Fruit fly (Drosophila melanogaster) whole organism, embryonic: ENCODE measurements around the gene InR.

Experiments used
- ATbp ChIP-seq: fragments of 200-800 bp; sonication (Bioruptor generic); optimal IDR thresholded peaks from 2 replicates; lab custom pipeline; 2017; ENCODE audit warnings: missing biosample characterization, mild to moderate bottlenecking, missing genetic modification characterization, missing genetic modification reagents
- Atf-2 ChIP-seq: fragments of 200-800 bp; sonication (Bioruptor generic); optimal IDR thresholded peaks from 2 replicates; lab custom pipeline; 2016; ENCODE audit warnings: missing biosample characterization, missing genetic modification characterization
- B-H2 ChIP-seq: fragments of 200-800 bp; sonication (Bioruptor generic); optimal IDR thresholded peaks from 2 replicates; lab custom pipeline; 2018; ENCODE audit warnings: missing biosample characterization, mild to moderate bottlenecking, missing genetic modification characterization
- BEAF-32 ChIP-seq: fragments of 200-800 bp; sonication (Bioruptor generic); optimal IDR thresholded peaks from 3 replicates; lab custom pipeline; 2017; ENCODE audit warnings: missing biosample characterization, missing genetic modification characterization, mild to moderate bottlenecking, moderate library complexity, missing genetic modification reagents
- CG10147 ChIP-seq: fragments of 200-800 bp; sonication (Bioruptor generic); optimal IDR thresholded peaks from 2 replicates; lab custom pipeline; 2019; ENCODE audit warnings: missing biosample characterization, mild to moderate bottlenecking, missing genetic modification characterization, moderate library complexity
- CG10565 ChIP-seq: fragments of 200-800 bp; sonication (Bioruptor generic); optimal IDR thresholded peaks from 3 replicates; lab custom pipeline; 2016; ENCODE audit warnings: missing biosample characterization, mild to moderate bottlenecking, missing genetic modification characterization
- CG10654 ChIP-seq: fragments of 200-800 bp; sonication (Bioruptor generic); optimal IDR thresholded peaks from 2 replicates; lab custom pipeline; 2016; ENCODE audit warnings: missing biosample characterization, missing genetic modification characterization
- CG12942 ChIP-seq: fragments of 200-800 bp; sonication (Bioruptor generic); optimal IDR thresholded peaks from 3 replicates; lab custom pipeline; 2016; ENCODE audit warnings: missing biosample characterization, missing genetic modification characterization
- CG13296 ChIP-seq: fragments of 200-800 bp; sonication (Bioruptor generic); optimal IDR thresholded peaks from 3 replicates; lab custom pipeline; 2018; ENCODE audit warnings: missing biosample characterization, mild to moderate bottlenecking, missing genetic modification characterization
- CG13775 ChIP-seq: fragments of 200-800 bp; sonication (Bioruptor generic); optimal IDR thresholded peaks from 3 replicates; lab custom pipeline; 2017; ENCODE audit warnings: missing biosample characterization, mild to moderate bottlenecking, missing genetic modification characterization
- CG14965 ChIP-seq: fragments of 200-800 bp; sonication (Bioruptor generic); optimal IDR thresholded peaks from 2 replicates; lab custom pipeline; 2016; ENCODE audit warnings: missing biosample characterization, missing genetic modification characterization, borderline replicate concordance
- CG15011 ChIP-seq: fragments of 200-800 bp; sonication (Bioruptor generic); optimal IDR thresholded peaks from 3 replicates; lab custom pipeline; 2018; ENCODE audit warnings: missing biosample characterization, mild to moderate bottlenecking, missing genetic modification characterization
- CG15514 ChIP-seq: fragments of 200-800 bp; sonication (Bioruptor generic); optimal IDR thresholded peaks from 3 replicates; lab custom pipeline; 2017; ENCODE audit warnings: missing biosample characterization, missing genetic modification characterization, mild to moderate bottlenecking, moderate library complexity, missing genetic modification reagents
- CG16779 ChIP-seq: fragments of 200-800 bp; sonication (Bioruptor generic); IDR thresholded peaks from 2 replicates; pipeline ENCODE4 v1.3.6; 2022; ENCODE audit warnings: missing biosample characterization, missing genetic modification characterization
- CG18476 ChIP-seq: fragments of 200-800 bp; sonication (Bioruptor generic); optimal IDR thresholded peaks from 2 replicates; lab custom pipeline; 2016; ENCODE audit warnings: missing biosample characterization, mild to moderate bottlenecking, missing genetic modification characterization
- CG5245 ChIP-seq: fragments of 200-800 bp; sonication (Bioruptor generic); optimal IDR thresholded peaks from 3 replicates; lab custom pipeline; 2016; ENCODE audit warnings: missing biosample characterization, missing genetic modification characterization
- CG7271 ChIP-seq: fragments of 200-800 bp; sonication (Bioruptor generic); optimal IDR thresholded peaks from 2 replicates; lab custom pipeline; 2018; ENCODE audit warnings: missing biosample characterization, mild to moderate bottlenecking, missing genetic modification characterization, moderate library complexity
- CG7786 ChIP-seq: fragments of 200-800 bp; sonication (Bioruptor generic); optimal IDR thresholded peaks from 2 replicates; lab custom pipeline; 2016; ENCODE audit warnings: missing biosample characterization, missing genetic modification characterization
- CG8388 ChIP-seq: fragments of 200-800 bp; sonication (Bioruptor generic); optimal IDR thresholded peaks from 2 replicates; lab custom pipeline; 2019; ENCODE audit warnings: missing biosample characterization, mild to moderate bottlenecking, missing genetic modification characterization, moderate library complexity
- CG9215 ChIP-seq: fragments of 200-800 bp; sonication (Bioruptor generic); IDR thresholded peaks from 2 replicates; pipeline ENCODE4 v1.3.6; 2022; ENCODE audit warnings: missing biosample characterization, missing genetic modification characterization
- CG9609 ChIP-seq: fragments of 200-800 bp; sonication (Bioruptor generic); optimal IDR thresholded peaks from 3 replicates; lab custom pipeline; 2016; ENCODE audit warnings: missing biosample characterization, missing genetic modification characterization
- Fer2 ChIP-seq: fragments of 200-800 bp; sonication (Bioruptor generic); optimal IDR thresholded peaks from 2 replicates; lab custom pipeline; 2018; ENCODE audit warnings: missing biosample characterization, mild to moderate bottlenecking, missing genetic modification characterization, moderate library complexity
- Fer3 ChIP-seq: fragments of 200-800 bp; sonication (Bioruptor generic); optimal IDR thresholded peaks from 2 replicates; lab custom pipeline; 2018; ENCODE audit warnings: missing biosample characterization, mild to moderate bottlenecking, missing genetic modification characterization, moderate library complexity
- HLH3B ChIP-seq: fragments of 200-800 bp; sonication (Bioruptor generic); IDR thresholded peaks from 2 replicates; pipeline ENCODE4 v1.3.6; 2022; ENCODE audit warnings: missing biosample characterization, missing genetic modification characterization
- MTF-1 ChIP-seq: fragments of 200-800 bp; sonication (Bioruptor generic); optimal IDR thresholded peaks from 2 replicates; lab custom pipeline; 2018; ENCODE audit warnings: missing biosample characterization, mild to moderate bottlenecking, missing genetic modification characterization, borderline replicate concordance
- Mad ChIP-seq: fragments of 200-800 bp; sonication (Bioruptor generic); optimal IDR thresholded peaks from 2 replicates; lab custom pipeline; 2016; ENCODE audit warnings: missing biosample characterization, missing genetic modification characterization
- NC2β ChIP-seq: fragments of 200-800 bp; sonication (Bioruptor generic); optimal IDR thresholded peaks from 2 replicates; lab custom pipeline; 2016; ENCODE audit warnings: missing biosample characterization, missing genetic modification characterization
- Optix ChIP-seq: fragments of 200-800 bp; sonication (Bioruptor generic); IDR thresholded peaks from 3 replicates; pipeline ENCODE4 v1.3.6; 2022; ENCODE audit warnings: missing biosample characterization, missing genetic modification characterization
- Ravus ChIP-seq: fragments of 200-800 bp; sonication (Bioruptor generic); IDR thresholded peaks from 2 replicates; pipeline ENCODE4 v1.3.6; 2022; ENCODE audit warnings: missing biosample characterization, missing genetic modification characterization
- Ssrp ChIP-seq: fragments of 200-800 bp; sonication (Bioruptor generic); optimal IDR thresholded peaks from 2 replicates; lab custom pipeline; 2018; ENCODE audit warnings: missing biosample characterization, mild to moderate bottlenecking, missing genetic modification characterization, moderate library complexity
- Stat92E ChIP-seq, 3 experiments: fragments of >200 bp in 2 of 3; fragments of 200-800 bp in 1 of 3; sonication (Bioruptor generic) in 1 of 3; optimal IDR thresholded peaks; 2 replicates each; lab custom pipeline; 2017 to 2019; ENCODE audit warnings: missing biosample characterization in 3 of 3, missing genetic modification characterization in 3 of 3, mild to moderate bottlenecking in 1 of 3, moderate library complexity in 1 of 3
- Vsx1 ChIP-seq: fragments of 200-800 bp; sonication (Bioruptor generic); optimal IDR thresholded peaks from 2 replicates; lab custom pipeline; 2017; ENCODE audit warnings: missing biosample characterization, mild to moderate bottlenecking, missing genetic modification characterization, missing genetic modification reagents
- az2 ChIP-seq: fragments of 200-800 bp; sonication (Bioruptor generic); optimal IDR thresholded peaks from 3 replicates; lab custom pipeline; 2016; ENCODE audit warnings: missing biosample characterization, missing genetic modification characterization
- chif ChIP-seq, 2 experiments: fragments of 200-800 bp; sonication (Bioruptor generic); optimal IDR thresholded peaks; 3 replicates each; lab custom pipeline; 2016; ENCODE audit warnings: missing biosample characterization in 2 of 2, missing genetic modification characterization in 2 of 2
- da ChIP-seq: fragments of 200-800 bp; sonication (Bioruptor generic); optimal IDR thresholded peaks from 2 replicates; lab custom pipeline; 2016; ENCODE audit warnings: missing biosample characterization, missing genetic modification characterization
- emc ChIP-seq: fragments of 200-800 bp; sonication (Bioruptor generic); optimal IDR thresholded peaks from 2 replicates; lab custom pipeline; 2016; ENCODE audit warnings: missing biosample characterization, missing genetic modification characterization
- fd3F ChIP-seq: fragments of 200-800 bp; sonication (Bioruptor generic); optimal IDR thresholded peaks from 2 replicates; lab custom pipeline; 2018; ENCODE audit warnings: missing biosample characterization, mild to moderate bottlenecking, missing genetic modification characterization, moderate library complexity
- fru ChIP-seq: fragments of >200 bp; optimal IDR thresholded peaks from 2 replicates; lab custom pipeline; 2017
- ftz-f1 ChIP-seq: fragments of 200-800 bp; sonication (Bioruptor generic); optimal IDR thresholded peaks from 2 replicates; lab custom pipeline; 2016; ENCODE audit warnings: missing biosample characterization, missing genetic modification characterization
- gsb ChIP-seq: fragments of 200-800 bp; sonication (Bioruptor generic); IDR thresholded peaks from 2 replicates; pipeline ENCODE4 v1.3.6; 2022; ENCODE audit warnings: missing biosample characterization, missing genetic modification characterization
- hb ChIP-seq: fragments of 200-800 bp; sonication (Bioruptor generic); IDR thresholded peaks from 3 replicates; pipeline ENCODE4 v1.3.6; 2022; ENCODE audit warnings: missing biosample characterization, missing genetic modification characterization; ENCODE audit not compliant: partially characterized antibody
- hbn ChIP-seq: fragments of 200-800 bp; sonication (Bioruptor generic); IDR thresholded peaks from 2 replicates; pipeline ENCODE4 v1.3.6; 2022; ENCODE audit warnings: missing biosample characterization, missing genetic modification characterization; ENCODE audit not compliant: partially characterized antibody
- knrl ChIP-seq: fragments of 200-800 bp; sonication (Bioruptor generic); IDR thresholded peaks from 3 replicates; pipeline ENCODE4 v1.3.6; 2022; ENCODE audit warnings: missing biosample characterization, missing genetic modification characterization; ENCODE audit not compliant: partially characterized antibody
- lov ChIP-seq, 2 experiments: fragments of 200-800 bp in 1 of 2; fragments of >200 bp in 1 of 2; sonication (Bioruptor generic) in 1 of 2; IDR thresholded peaks in 1 of 2; optimal IDR thresholded peaks in 1 of 2; 2 replicates in 1 of 2; 3 replicates in 1 of 2; pipeline versions ENCODE4 v1.3.6 to Lab custom; 2017 to 2022; ENCODE audit warnings: missing biosample characterization in 1 of 2, missing genetic modification characterization in 1 of 2
- oc ChIP-seq: fragments of 200-800 bp; sonication (Bioruptor generic); optimal IDR thresholded peaks from 2 replicates; lab custom pipeline; 2018; ENCODE audit warnings: missing biosample characterization, mild to moderate bottlenecking, missing genetic modification characterization, moderate library complexity
- pzg ChIP-seq: fragments of 200-800 bp; sonication (Bioruptor generic); optimal IDR thresholded peaks from 3 replicates; lab custom pipeline; 2018; ENCODE audit warnings: missing biosample characterization, mild to moderate bottlenecking, missing genetic modification characterization, moderate library complexity
- scrt ChIP-seq: fragments of 200-800 bp; sonication (Bioruptor generic); optimal IDR thresholded peaks from 2 replicates; lab custom pipeline; 2018; ENCODE audit warnings: missing biosample characterization, mild to moderate bottlenecking, missing genetic modification characterization, moderate library complexity
- tap ChIP-seq: fragments of 200-800 bp; optimal IDR thresholded peaks from 3 replicates; lab custom pipeline; 2019; ENCODE audit warnings: missing biosample characterization, mild to moderate bottlenecking, missing genetic modification characterization, moderate library complexity
- zf30C ChIP-seq: fragments of 200-800 bp; sonication (Bioruptor generic); optimal IDR thresholded peaks from 3 replicates; lab custom pipeline; 2018; ENCODE audit warnings: missing biosample characterization, mild to moderate bottlenecking, missing genetic modification characterization

Gene InR

dm6 chr3R:21619117-21619650 lies at the start of gene InR (continued):
- peak; percentile 58 for TF ChIP-seq CG9609 (GFP tag; lab: Kevin White, UChicago)
- TF ChIP-seq scrt (GFP tag; lab: Kevin White, UChicago), result peak; percentile 44
- peak in 1 of 3 experiments; percentile 90 for TF ChIP-seq Stat92E (GFP tag; optimal IDR thresholded peaks at IDR 0.05; lab: Kevin White, UChicago)
- peak; percentile 82 for TF ChIP-seq CG15514 (GFP tag; lab: Kevin White, UChicago)
- peak; percentile 66 for TF ChIP-seq CG10654 (GFP tag; lab: Kevin White, UChicago)
- TF ChIP-seq chif (GFP tag; optimal IDR thresholded peaks at IDR 0.05; lab: Kevin White, UChicago), result peak; percentile 61 to 78
- peak; percentile 93 for TF ChIP-seq B-H2 (GFP tag; lab: Kevin White, UChicago)
- no peak for TF ChIP-seq Vsx1 (GFP tag; lab: Kevin White, UChicago)
- peak; percentile 53 for TF ChIP-seq CG12942 (GFP tag; lab: Kevin White, UChicago)
- TF ChIP-seq fd3F (GFP tag; lab: Kevin White, UChicago), result peak; percentile 35
- no peak for TF ChIP-seq CG8388
- no peak for TF ChIP-seq Ravus
- peak; percentile 16 for TF ChIP-seq tap
- TF ChIP-seq hbn (GFP tag; lab: Robert Waterston, UW), result no peak
- peak; percentile 75 for TF ChIP-seq Atf-2 (GFP tag; lab: Kevin White, UChicago)
- peak; percentile 75 for TF ChIP-seq Mad (GFP tag; lab: Kevin White, UChicago)
- TF ChIP-seq CG14965 (GFP tag; lab: Kevin White, UChicago), result peak; percentile 34
- TF ChIP-seq Fer3 (tag; lab: Kevin White, UChicago), result peak; percentile 55
- peak; percentile 66 for TF ChIP-seq oc (tag; lab: Kevin White, UChicago)
- peak; percentile 57 for TF ChIP-seq az2
- peak; percentile 83 for TF ChIP-seq pzg (GFP tag; lab: Kevin White, UChicago)
- TF ChIP-seq CG15011 (GFP tag; lab: Kevin White, UChicago), result peak; percentile 27
- no peak for TF ChIP-seq Ssrp (tag; lab: Kevin White, UChicago)
- TF ChIP-seq CG13775, result peak; percentile 19
- peak; percentile 63 for TF ChIP-seq CG5245 (GFP tag; lab: Kevin White, UChicago)
- TF ChIP-seq CG7786, result peak; percentile 77
- no peak for TF ChIP-seq Optix (GFP tag; lab: Robert Waterston, UW)
- TF ChIP-seq ATbp (GFP tag; lab: Kevin White, UChicago), result peak; percentile 64
- peak; percentile 32 for TF ChIP-seq CG10147 (GFP tag; lab: Kevin White, UChicago)
- TF ChIP-seq CG9215 (GFP tag; lab: Robert Waterston, UW), result no peak
- TF ChIP-seq knrl (GFP tag; lab: Robert Waterston, UW), result no peak
- peak; percentile 53 for TF ChIP-seq CG13296 (GFP tag; lab: Kevin White, UChicago)
- TF ChIP-seq hb (GFP tag; lab: Robert Waterston, UW), result no peak
- no peak for TF ChIP-seq CG16779 (GFP tag; lab: Robert Waterston, UW)
- peak; percentile 46 for TF ChIP-seq zf30C (GFP tag; lab: Kevin White, UChicago)
- peak; percentile 63 for TF ChIP-seq MTF-1
- peak; percentile 88 for TF ChIP-seq ftz-f1 (GFP tag; lab: Kevin White, UChicago)
- no peak for TF ChIP-seq Fer2
- TF ChIP-seq HLH3B (GFP tag; lab: Robert Waterston, UW), result no peak
- TF ChIP-seq BEAF-32 (GFP tag; lab: Kevin White, UChicago), result peak; percentile 45
- no peak for TF ChIP-seq CG10565 (GFP tag; lab: Kevin White, UChicago)
- TF ChIP-seq fru, result no peak
- peak; percentile 26 for TF ChIP-seq CG18476
- TF ChIP-seq NC2β (GFP tag; lab: Kevin White, UChicago), result peak; percentile 55
- TF ChIP-seq emc (GFP tag; lab: Kevin White, UChicago), result peak; percentile 26
- TF ChIP-seq lov (optimal IDR thresholded peaks at IDR 0.05; lab: Kevin White, UChicago), result no peak
- TF ChIP-seq lov (GFP tag; IDR thresholded peaks at IDR 0.05; lab: Robert Waterston, UW), result no peak
- TF ChIP-seq CG7271 (tag; lab: Kevin White, UChicago), result no peak
- TF ChIP-seq gsb, result no peak
- TF ChIP-seq da, result peak; percentile 69
